Fruit fly (Drosophila melanogaster) whole organism, pupa: Measurements from ENCODE around the gene CG11470.

ENCODE experiments used
- CG10348 ChIP-seq: fragments of 200-800 bp; sonication (Bioruptor generic); IDR thresholded peaks from 2 replicates; pipeline ENCODE4 v1.3.6; 2022; ENCODE audit warnings: missing biosample characterization, missing genetic modification characterization
- CG12605 ChIP-seq: fragments of 200-800 bp; sonication (Bioruptor generic); IDR thresholded peaks from 2 replicates; pipeline ENCODE4 v1.3.6; 2022; ENCODE audit warnings: missing biosample characterization, missing genetic modification characterization
- CG13204 ChIP-seq: fragments of 200-800 bp; sonication (Bioruptor generic); optimal IDR thresholded peaks from 2 replicates; lab custom pipeline; 2018; ENCODE audit warnings: missing biosample characterization, mild to moderate bottlenecking, missing genetic modification characterization, moderate library complexity
- CG14655 ChIP-seq: fragments of 200-800 bp; sonication (Bioruptor generic); optimal IDR thresholded peaks from 3 replicates; lab custom pipeline; 2017; ENCODE audit warnings: mild to moderate bottlenecking, missing biosample characterization, missing genetic modification reagents, missing genetic modification characterization
- CG15710 ChIP-seq: fragments of 200-800 bp; sonication (Bioruptor generic); optimal IDR thresholded peaks from 2 replicates; lab custom pipeline; 2018; ENCODE audit warnings: missing biosample characterization, mild to moderate bottlenecking, missing genetic modification characterization, moderate library complexity
- CG17806 ChIP-seq: fragments of 200-800 bp; sonication (Bioruptor generic); optimal IDR thresholded peaks from 2 replicates; lab custom pipeline; 2018; ENCODE audit warnings: missing biosample characterization, mild to moderate bottlenecking, missing genetic modification characterization, moderate library complexity
- CG32121 ChIP-seq: fragments of 200-800 bp; sonication (Bioruptor generic); IDR thresholded peaks from 2 replicates; pipeline ENCODE4 v1.3.6; 2022; ENCODE audit warnings: missing biosample characterization, missing genetic modification characterization
- CG34367 ChIP-seq: fragments of 200-800 bp; sonication (Bioruptor generic); optimal IDR thresholded peaks from 2 replicates; lab custom pipeline; 2018; ENCODE audit warnings: missing biosample characterization, mild to moderate bottlenecking, missing genetic modification characterization
- CG4496 ChIP-seq: fragments of 200-800 bp; sonication (Bioruptor generic); IDR thresholded peaks from 3 replicates; pipeline ENCODE4 v1.3.6; 2022; ENCODE audit warnings: missing biosample characterization, missing genetic modification characterization
- CG8159 ChIP-seq: fragments of 200-800 bp; sonication (Bioruptor generic); optimal IDR thresholded peaks from 3 replicates; lab custom pipeline; 2018; ENCODE audit warnings: missing biosample characterization, mild to moderate bottlenecking, missing genetic modification characterization, moderate library complexity
- CG8301 ChIP-seq: fragments of 200-800 bp; sonication (Bioruptor generic); optimal IDR thresholded peaks from 2 replicates; lab custom pipeline; 2018; ENCODE audit warnings: missing biosample characterization, mild to moderate bottlenecking, missing genetic modification characterization
- CG9948 ChIP-seq: fragments of 200-800 bp; sonication (Bioruptor generic); optimal IDR thresholded peaks from 2 replicates; lab custom pipeline; 2018; ENCODE audit warnings: missing biosample characterization, mild to moderate bottlenecking, missing genetic modification characterization, moderate library complexity
- D1 ChIP-seq: fragments of 200-800 bp; sonication (Bioruptor generic); optimal IDR thresholded peaks from 2 replicates; lab custom pipeline; 2018; ENCODE audit warnings: missing biosample characterization, mild to moderate bottlenecking, missing genetic modification characterization, moderate library complexity
- EcR ChIP-seq: fragments of 200-800 bp; sonication (Bioruptor generic); optimal IDR thresholded peaks from 3 replicates; lab custom pipeline; 2019; ENCODE audit warnings: missing biosample characterization, missing genetic modification characterization, mild to moderate bottlenecking, moderate library complexity, missing genetic modification reagents
- Ets98B ChIP-seq: fragments of 200-800 bp; sonication (Bioruptor generic); IDR thresholded peaks from 2 replicates; pipeline ENCODE4 v1.3.6; 2022; ENCODE audit warnings: missing biosample characterization, missing genetic modification characterization
- Pif1A ChIP-seq: fragments of 200-800 bp; sonication (Bioruptor generic); optimal IDR thresholded peaks from 3 replicates; lab custom pipeline; 2016; ENCODE audit warnings: missing biosample characterization, missing genetic modification characterization
- Pif1B ChIP-seq: fragments of 200-800 bp; sonication (Bioruptor generic); optimal IDR thresholded peaks from 3 replicates; lab custom pipeline; 2016; ENCODE audit warnings: missing biosample characterization, missing genetic modification characterization
- Snoo ChIP-seq: fragments of 200-800 bp; sonication (Bioruptor generic); optimal IDR thresholded peaks from 3 replicates; lab custom pipeline; 2017; ENCODE audit warnings: missing biosample characterization, mild to moderate bottlenecking, missing genetic modification characterization, inconsistent platforms
- fd96Ca ChIP-seq: fragments of 200-800 bp; sonication (Bioruptor generic); IDR thresholded peaks from 3 replicates; pipeline ENCODE4 v1.3.6; 2022; ENCODE audit warnings: missing biosample characterization, missing genetic modification characterization
- gl ChIP-seq: fragments of 200-800 bp; sonication (Bioruptor generic); optimal IDR thresholded peaks from 2 replicates; lab custom pipeline; 2018; ENCODE audit warnings: missing biosample characterization, mild to moderate bottlenecking, missing genetic modification characterization
- rn ChIP-seq: fragments of 200-800 bp; sonication (Bioruptor generic); IDR thresholded peaks from 2 replicates; pipeline ENCODE4 v1.3.6; 2022; ENCODE audit warnings: missing biosample characterization, missing genetic modification characterization

CG11470 gene

dm6 chr3R:29589662-29590061, at the start of gene CG11470:
CG11470 (minus strand) TSS chr3R:29589762.
- TF ChIP-seq CG17806 (tag; lab: Kevin White, UChicago): no peak
- no peak for TF ChIP-seq EcR
- TF ChIP-seq fd96Ca (GFP tag; lab: Robert Waterston, UW): no peak
- TF ChIP-seq Snoo (tag; lab: Kevin White, UChicago): no peak
- no peak for TF ChIP-seq D1 (tag; lab: Kevin White, UChicago)
- no peak for TF ChIP-seq CG10348 (GFP tag; lab: Robert Waterston, UW)
- TF ChIP-seq Pif1B (GFP tag; lab: Kevin White, UChicago): no peak
- no peak for TF ChIP-seq rn (GFP tag; lab: Robert Waterston, UW)
- no peak for TF ChIP-seq CG15710 (tag; lab: Kevin White, UChicago)
- TF ChIP-seq CG32121 (GFP tag; lab: Robert Waterston, UW): no peak
- no peak for TF ChIP-seq CG14655 (GFP tag; lab: Kevin White, UChicago)
- TF ChIP-seq Pif1A (GFP tag; lab: Kevin White, UChicago): no peak
- no peak for TF ChIP-seq CG9948 (tag; lab: Kevin White, UChicago)
- TF ChIP-seq CG12605: no peak
- no peak for TF ChIP-seq CG13204
- no peak for TF ChIP-seq CG8159 (tag; lab: Kevin White, UChicago)

DNA sequence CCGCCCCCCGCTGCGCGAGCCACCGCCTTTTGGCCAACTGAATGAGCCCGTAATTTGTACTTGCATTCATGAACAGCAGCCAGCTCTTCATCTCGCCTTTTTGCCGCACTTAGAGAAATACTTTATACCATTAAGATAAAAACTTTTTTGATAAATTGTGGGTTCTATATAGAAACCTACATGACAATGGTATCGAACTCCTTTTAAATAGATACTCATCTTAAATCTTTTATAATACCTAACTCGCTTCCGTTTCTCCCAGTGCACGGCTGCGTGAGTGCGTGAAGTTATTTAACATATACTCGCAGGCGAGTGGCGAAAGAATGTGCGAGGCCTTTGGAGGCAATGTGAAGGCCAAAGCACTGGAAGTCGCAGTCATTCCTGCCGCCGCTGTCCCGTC, 36.3 kb upstream of the CG11470 start:
- TF ChIP-seq CG8301 (tag; lab: Kevin White, UChicago) (no peak), CG10348 (GFP tag; lab: Robert Waterston, UW) (no peak), D1 (tag; lab: Kevin White, UChicago) (no peak), Ets98B (GFP tag; lab: Robert Waterston, UW) (peak; percentile 13; the same call in 1 of the 2 replicates), Pif1B (GFP tag; lab: Kevin White, UChicago) (no peak), rn (GFP tag; lab: Robert Waterston, UW) (no peak), CG13204 (peak; percentile 3), CG8159 (tag; lab: Kevin White, UChicago) (peak; percentile 49), CG15710 (tag; lab: Kevin White, UChicago) (peak; percentile 46), CG34367 (tag; lab: Kevin White, UChicago) (no peak), CG4496 (GFP tag; lab: Robert Waterston, UW) (0 out of 3 replicates have a peak, but pooled peaks have one; percentile 33), fd96Ca (GFP tag; lab: Robert Waterston, UW) (peak; percentile 51; the same call in 1 of the 3 replicates), CG9948 (tag; lab: Kevin White, UChicago) (no peak)

DNA sequence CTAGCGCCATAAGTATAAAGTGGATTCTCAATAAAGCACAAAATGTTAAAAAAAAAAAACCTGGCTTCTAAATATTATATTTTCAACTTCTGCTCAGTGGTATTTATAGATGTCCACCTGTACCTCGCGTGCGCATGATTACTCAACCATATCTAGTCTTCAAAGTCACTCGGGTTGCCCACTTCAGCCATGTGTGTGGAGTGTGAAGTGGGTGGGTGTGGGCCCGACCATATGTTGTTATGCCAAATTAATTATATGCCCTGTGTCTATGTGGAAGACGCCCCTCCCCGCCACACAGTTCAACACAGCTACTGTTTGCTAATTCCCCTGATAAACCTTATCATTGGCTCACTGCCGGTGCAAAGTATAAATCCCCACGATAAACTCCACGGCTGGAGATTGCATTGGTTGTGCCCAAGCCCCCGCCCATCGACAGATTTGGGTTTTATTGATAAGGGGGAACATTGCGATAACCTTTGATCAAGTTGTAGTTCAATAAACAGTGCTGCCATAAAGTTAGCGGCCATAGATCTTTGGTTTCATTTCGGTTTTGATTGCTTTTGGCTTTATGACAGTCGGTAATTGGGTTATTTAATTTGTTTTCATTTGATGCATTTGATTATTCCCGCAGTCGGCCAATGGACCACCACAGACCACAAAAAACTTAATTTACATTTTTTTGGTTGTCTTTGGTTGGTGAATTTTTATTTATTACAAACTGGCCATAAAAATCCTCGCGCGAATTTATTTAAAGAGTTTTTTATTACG, 31.3 kb upstream of the CG11470 start:
- TF ChIP-seq gl (tag; lab: Kevin White, UChicago): no peak
- no peak for TF ChIP-seq CG32121 (GFP tag; lab: Robert Waterston, UW)

- peak; percentile 98 for TF ChIP-seq Snoo (tag; lab: Kevin White, UChicago)
- TF ChIP-seq CG9948 (tag; lab: Kevin White, UChicago): peak; percentile 96
- TF ChIP-seq rn (GFP tag; lab: Robert Waterston, UW): peak; percentile 97
- peak; percentile 97 for TF ChIP-seq CG17806 (tag; lab: Kevin White, UChicago)
- peak; percentile 97 for TF ChIP-seq CG12605
- TF ChIP-seq CG8159 (tag; lab: Kevin White, UChicago): peak; percentile 98
- TF ChIP-seq Pif1B (GFP tag; lab: Kevin White, UChicago): peak; percentile 95
- TF ChIP-seq CG4496 (GFP tag; lab: Robert Waterston, UW): peak; percentile 98
- TF ChIP-seq CG10348 (GFP tag; lab: Robert Waterston, UW): peak; percentile 89
- peak; percentile 97 for TF ChIP-seq CG15710 (tag; lab: Kevin White, UChicago)
- TF ChIP-seq EcR: peak; percentile 58
- peak; percentile 99 for TF ChIP-seq Ets98B (GFP tag; lab: Robert Waterston, UW)
- peak; percentile 98 for TF ChIP-seq CG32121 (GFP tag; lab: Robert Waterston, UW)
- TF ChIP-seq D1 (tag; lab: Kevin White, UChicago): peak; percentile 88
- peak; percentile 98 for TF ChIP-seq CG14655 (GFP tag; lab: Kevin White, UChicago)
- TF ChIP-seq CG8301 (tag; lab: Kevin White, UChicago): peak; percentile 96
- TF ChIP-seq fd96Ca (GFP tag; lab: Robert Waterston, UW): peak; percentile 98
- TF ChIP-seq CG13204: peak; percentile 91
- TF ChIP-seq Pif1A (GFP tag; lab: Kevin White, UChicago): peak; percentile 91
- TF ChIP-seq gl (tag; lab: Kevin White, UChicago): peak; percentile 91
- TF ChIP-seq CG34367 (tag; lab: Kevin White, UChicago): peak; percentile 92
Observed at dm6 chr3R:29618515-29619157, 29.1 kb upstream of the CG11470 start, which contains the start of gene CG1907. CG1907 (plus strand) TSS chr3R:29619065.

DNA sequence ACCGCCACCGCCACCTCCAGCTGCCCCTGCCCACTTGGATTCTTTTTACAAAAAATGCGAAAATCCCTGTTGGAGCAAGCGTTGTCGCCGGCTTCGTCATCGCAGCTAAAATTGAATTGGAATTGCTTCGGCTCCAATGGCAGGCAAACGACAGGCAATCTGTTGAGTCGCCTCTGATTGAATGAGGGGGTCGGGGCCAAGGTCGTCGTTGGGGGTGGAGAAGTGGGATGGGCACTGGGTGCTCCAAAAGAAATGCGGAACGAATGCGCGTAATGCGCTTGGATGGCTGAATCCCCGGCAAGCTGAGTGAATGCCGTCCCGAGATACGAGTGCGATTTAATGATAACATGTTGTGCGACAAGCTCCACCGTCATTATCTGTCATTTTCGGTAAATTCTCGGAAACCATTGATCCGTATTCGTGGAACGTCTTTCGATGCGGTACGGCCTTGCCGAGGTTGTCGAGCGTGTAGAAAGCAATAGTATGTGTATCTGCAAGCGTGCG, 28.2 kb upstream of the CG11470 start:
- TF ChIP-seq CG4496 (GFP tag; lab: Robert Waterston, UW) (no peak), Pif1A (GFP tag; lab: Kevin White, UChicago) (no peak)
